Fruit fly (Drosophila melanogaster): ENCODE results near the gene Gr28b.

dm6 chr2L:7433337-7433956, 28.6 kb downstream of the Gr28b start, which contains the start of gene CG5958:
- TF ChIP-seq CG13123 (GFP tag; optimal IDR thresholded peaks at IDR 0.05) (no peak), CG3726 (GFP tag; IDR thresholded peaks at IDR 0.05) (no peak), CG17359 (tag; optimal IDR thresholded peaks at IDR 0.05) (no peak), CG2889 (GFP tag; IDR thresholded peaks at IDR 0.05) (no peak)
